Worm (Caenorhabditis elegans): ENCODE results near the gene rap-3.
"Not testable (repeated sequence)": the region's sequence is repeated elsewhere in the genome, so short reads cannot be mapped to it uniquely, and the experiment has no call there.

rap-3 gene

ce11 chrIV:11164831-11165230, 12.2 kb upstream of the rap-3 start, which contains the start of gene C08F8.6:
TSS of gene C08F8.6 (minus strand) at chrIV:11164931.
- no peak for TF ChIP-seq nhr-25 (tag; optimal IDR thresholded peaks at IDR 0.05)

- TF ChIP-seq unc-62 (GFP tag; optimal IDR thresholded peaks at IDR 0.05) (no peak), lin-39 (tag; optimal IDR thresholded peaks at IDR 0.05) (no peak), nhr-129 (tag; optimal IDR thresholded peaks at IDR 0.05) (no peak)
Observed at ce11 chrIV:11169652-11170051, 7.4 kb upstream of the rap-3 start, which contains the start of gene nhr-67. TSS of gene nhr-67 (plus strand) at chrIV:11169748.

ce11 chrIV:11174772-11175171, 2.3 kb upstream of the rap-3 start:
- TF ChIP-seq lin-39 (tag; optimal IDR thresholded peaks at IDR 0.05) (no peak), sma-3 (GFP tag; optimal IDR thresholded peaks at IDR 0.05) (peak; percentile 29), fos-1 (tag; optimal IDR thresholded peaks at IDR 0.05) (peak; percentile 1), elt-3 (tag; optimal IDR thresholded peaks at IDR 0.05) (no peak)

ce11 chrIV:11178495-11178894, 1.4 kb downstream of the rap-3 start, which contains the start of gene C08F8.9:
TSS of gene C08F8.9 (minus strand) at chrIV:11178595.
- TF ChIP-seq ztf-4 (tag; optimal IDR thresholded peaks at IDR 0.05), result no peak

ce11 chrIV:11179123-11179740, 2.2 kb downstream of the rap-3 start, which contains the start of gene cpt-2:
TSS of gene cpt-2 (plus strand) at chrIV:11179645.
- peak; percentile 49 for TF ChIP-seq sem-4 (tag; optimal IDR thresholded peaks at IDR 0.05)
- TF ChIP-seq nhr-129 (tag; optimal IDR thresholded peaks at IDR 0.05), result peak; percentile 86
- TF ChIP-seq zag-1 (tag; optimal IDR thresholded peaks at IDR 0.05), result peak; percentile 92
- TF ChIP-seq mdl-1 (tag; optimal IDR thresholded peaks at IDR 0.05), result peak in 1 of 2 experiments; percentile 76
- TF ChIP-seq lsy-2 (tag; optimal IDR thresholded peaks at IDR 0.05), result peak; percentile 88 to 92
- peak; percentile 86 for TF ChIP-seq fos-1 (tag; optimal IDR thresholded peaks at IDR 0.05)
- peak; percentile 84 for TF ChIP-seq crh-2 (tag; optimal IDR thresholded peaks at IDR 0.05)
- peak; percentile 91 for TF ChIP-seq nhr-21 (tag; optimal IDR thresholded peaks at IDR 0.05)
- TF ChIP-seq nhr-12 (tag; optimal IDR thresholded peaks at IDR 0.05), result peak; percentile 30
- TF ChIP-seq nhr-25 (tag; optimal IDR thresholded peaks at IDR 0.05), result peak; percentile 82
- peak; percentile 71 for TF ChIP-seq mab-5 (tag; optimal IDR thresholded peaks at IDR 0.05)
- peak; percentile 46 for TF ChIP-seq blmp-1 (tag; optimal IDR thresholded peaks at IDR 0.05; ENCODE audit: insufficient read depth)
- TF ChIP-seq ZK546.5 (tag; optimal IDR thresholded peaks at IDR 0.05), result peak; percentile 37
- TF ChIP-seq R02D3.7 (tag; optimal IDR thresholded peaks at IDR 0.05), result peak; percentile 40
- peak; percentile 82 for TF ChIP-seq F13H6.1 (tag; optimal IDR thresholded peaks at IDR 0.05)
- peak; percentile 77 for TF ChIP-seq nhr-6 (tag; optimal IDR thresholded peaks at IDR 0.05)
- peak; percentile 88 for TF ChIP-seq C34F6.9 (tag; optimal IDR thresholded peaks at IDR 0.05)
- peak; percentile 70 for TF ChIP-seq egl-27 (tag; optimal IDR thresholded peaks at IDR 0.05)
- peak; percentile 16 for TF ChIP-seq nhr-77 (tag; optimal IDR thresholded peaks at IDR 0.05)
- peak; percentile 50 for TF ChIP-seq ama-1 (optimal IDR thresholded peaks at IDR 0.05)
- TF ChIP-seq lin-11 (tag; optimal IDR thresholded peaks at IDR 0.05), result peak; percentile 46
- peak; percentile 81 for TF ChIP-seq sma-3 (GFP tag; optimal IDR thresholded peaks at IDR 0.05)
- peak; percentile 58 for TF ChIP-seq nhr-10 (tag; optimal IDR thresholded peaks at IDR 0.05)
- peak; percentile 87 for TF ChIP-seq gmeb-1 (tag; optimal IDR thresholded peaks at IDR 0.05)
- TF ChIP-seq sma-9 (GFP tag; optimal IDR thresholded peaks at IDR 0.05), result peak; percentile 95
- not testable (repeated sequence) for TF ChIP-seq sma-9 (tag; optimal IDR thresholded peaks at IDR 0.05)
- TF ChIP-seq lin-13 (GFP tag; optimal IDR thresholded peaks at IDR 0.05), result peak; percentile 84
- TF ChIP-seq snpc-4 (tag; optimal IDR thresholded peaks at IDR 0.05), result peak; percentile 16
- TF ChIP-seq unc-55 (GFP tag; optimal IDR thresholded peaks at IDR 0.05), result peak; percentile 90

ce11 chrIV:11180077-11180476, 3.0 kb downstream of the rap-3 start:
- no peak for TF ChIP-seq lin-13 (GFP tag; optimal IDR thresholded peaks at IDR 0.05)
- no peak for TF ChIP-seq Y55F3AM.14 (GFP tag; optimal IDR thresholded peaks at IDR 0.05)
- no peak for TF ChIP-seq mbf-1 (tag; optimal IDR thresholded peaks at IDR 0.05)
- TF ChIP-seq skn-1 (tag; optimal IDR thresholded peaks at IDR 0.05), result no peak
- no peak for TF ChIP-seq nhr-21 (tag; optimal IDR thresholded peaks at IDR 0.05)
- no peak for TF ChIP-seq nhr-77 (tag; optimal IDR thresholded peaks at IDR 0.05)
- peak; percentile 0 for TF ChIP-seq fos-1 (tag; optimal IDR thresholded peaks at IDR 0.05)
- no peak for TF ChIP-seq nhr-12 (tag; optimal IDR thresholded peaks at IDR 0.05)
- peak; percentile 6 for TF ChIP-seq crh-2 (tag; optimal IDR thresholded peaks at IDR 0.05)
- no peak for TF ChIP-seq nhr-25 (tag; optimal IDR thresholded peaks at IDR 0.05)

Measured in whole organism, L2 larva.